Worm (Caenorhabditis elegans) whole organism, mixed stage, embryonic: ENCODE results near the gene pnn-1.

Experiments
- blmp-1 ChIP-seq: fragments of 150-350 bp; optimal IDR thresholded peaks from 2 replicates; lab custom pipeline; 2014; ENCODE audit warnings: missing biosample characterization, missing genetic modification characterization
- ceh-39 ChIP-seq: fragments of 150-350 bp; optimal IDR thresholded peaks from 2 replicates; lab custom pipeline; 2014; ENCODE audit warnings: missing biosample characterization, missing genetic modification characterization
- drap-1 ChIP-seq: fragments of 200-800 bp; sonication (Bioruptor generic); optimal IDR thresholded peaks from 3 replicates; lab custom pipeline; 2018; ENCODE audit warnings: mild to moderate bottlenecking, missing genetic modification characterization, missing compliant biosample characterization
- elt-1 ChIP-seq: sonication (generic microtip); optimal IDR thresholded peaks from 2 replicates; lab custom pipeline; 2017; ENCODE audit warnings: missing genetic modification characterization, mild to moderate bottlenecking, missing compliant biosample characterization, antibody characterized with exemption, moderate library complexity, borderline replicate concordance; ENCODE audit not compliant: insufficient read depth
- flh-1 ChIP-seq: fragments of 200-800 bp; sonication (Bioruptor generic); optimal IDR thresholded peaks from 2 replicates; lab custom pipeline; 2018; ENCODE audit warnings: mild to moderate bottlenecking, missing genetic modification characterization, moderate library complexity, missing compliant biosample characterization
- lin-13 ChIP-seq: fragments of 150-350 bp; optimal IDR thresholded peaks from 2 replicates; lab custom pipeline; 2014; ENCODE audit warnings: missing biosample characterization, missing genetic modification characterization
- lin-32 ChIP-seq: fragments of 200-800 bp; sonication (Bioruptor generic); optimal IDR thresholded peaks from 2 replicates; lab custom pipeline; 2018; ENCODE audit warnings: mild to moderate bottlenecking, missing genetic modification characterization, missing compliant biosample characterization
- mab-5 ChIP-seq: fragments of 150-350 bp; optimal IDR thresholded peaks from 2 replicates; lab custom pipeline; 2014; ENCODE audit warnings: missing biosample characterization, missing genetic modification characterization
- sptf-1 ChIP-seq: sonication (generic microtip); optimal IDR thresholded peaks from 2 replicates; lab custom pipeline; 2017; ENCODE audit warnings: mild to moderate bottlenecking, missing genetic modification characterization, moderate library complexity, missing compliant biosample characterization
- unc-62 ChIP-seq: fragments of 150-350 bp; optimal IDR thresholded peaks from 2 replicates; lab custom pipeline; 2014; ENCODE audit warnings: missing biosample characterization, missing genetic modification reagents, missing genetic modification characterization
- ztf-11 ChIP-seq: fragments of 150-350 bp; optimal IDR thresholded peaks from 2 replicates; lab custom pipeline; 2014; ENCODE audit warnings: missing biosample characterization, missing genetic modification characterization

DNA sequence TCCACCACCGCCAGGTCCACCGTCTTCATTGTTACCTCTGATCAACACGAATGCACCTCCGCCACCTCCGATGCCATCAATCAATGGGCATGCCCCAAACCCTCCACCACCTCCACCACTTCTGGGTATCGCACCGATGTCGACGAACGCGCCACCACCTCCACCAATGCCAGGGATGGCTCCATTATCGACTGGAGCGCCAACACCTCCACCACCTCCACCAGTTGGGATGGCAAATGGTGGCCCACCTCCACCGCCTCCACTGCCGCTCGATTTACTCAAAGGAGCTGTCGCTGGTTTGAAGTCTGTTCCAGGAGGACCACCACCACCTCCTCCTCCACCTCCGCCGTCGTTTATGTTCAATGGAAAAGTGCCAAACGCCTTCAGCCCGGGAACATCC, 33.5 kb downstream of the pnn-1 start:
- TF ChIP-seq ceh-39 (tag; lab: Kevin White, UChicago): no peak
- no peak for TF ChIP-seq lin-13 (tag; lab: Kevin White, UChicago)
- no peak for TF ChIP-seq sptf-1 (tag; lab: Kevin White, UChicago)
- TF ChIP-seq drap-1 (GFP tag; lab: Kevin White, UChicago): no peak
- TF ChIP-seq flh-1: no peak
- no peak for TF ChIP-seq ztf-11
- TF ChIP-seq elt-1: no peak
- TF ChIP-seq lin-32 (GFP tag; lab: Kevin White, UChicago): no peak
- TF ChIP-seq unc-62 (GFP tag; lab: Kevin White, UChicago): no peak
- no peak for TF ChIP-seq mab-5
- no peak for TF ChIP-seq blmp-1 (tag; lab: Kevin White, UChicago)
